Fruit fly (Drosophila melanogaster): ENCODE measurements around the gene obst-H.
A peak's percentile ranks its signal among the peaks of the same experiment; 100 is the strongest.

obst-H gene

dm6 chr3L:15508233-15508632, 20.8 kb downstream of the obst-H start, which contains the start of gene CG7841 (continued):
- TF ChIP-seq aop (GFP tag; IDR thresholded peaks at IDR 0.05): peak; percentile 87
- peak; percentile 97 for TF ChIP-seq kah (GFP tag; optimal IDR thresholded peaks at IDR 0.05)
- TF ChIP-seq Bgb (GFP tag; IDR thresholded peaks at IDR 0.05; ENCODE audit: partially characterized antibody): no peak
- TF ChIP-seq HLH54F (GFP tag; optimal IDR thresholded peaks at IDR 0.05): peak; percentile 97
- TF ChIP-seq lmd (GFP tag; IDR thresholded peaks at IDR 0.05): peak; percentile 95
- peak; percentile 96 for TF ChIP-seq CG14050 (GFP tag; IDR thresholded peaks at IDR 0.05)
- peak; percentile 91; the same call in 1 of the 2 replicates for TF ChIP-seq CG14441 (GFP tag; IDR thresholded peaks at IDR 0.05)
- peak; percentile 95 for TF ChIP-seq CG7372 (GFP tag; IDR thresholded peaks at IDR 0.05)
- no peak; the same call in 1 of the 2 replicates for TF ChIP-seq CG32772 (GFP tag; IDR thresholded peaks at IDR 0.05)
- peak; percentile 44 to 83 for TF ChIP-seq insv (GFP tag; optimal IDR thresholded peaks at IDR 0.05)
- TF ChIP-seq Dp (GFP tag; optimal IDR thresholded peaks at IDR 0.05): peak; percentile 87
- peak; percentile 98 for TF ChIP-seq Hsf (GFP tag; optimal IDR thresholded peaks at IDR 0.05)
- TF ChIP-seq fu2 (GFP tag; optimal IDR thresholded peaks at IDR 0.05): peak; percentile 94
- no peak for TF ChIP-seq dimm (GFP tag; IDR thresholded peaks at IDR 0.05)
- TF ChIP-seq CG15011 (GFP tag; optimal IDR thresholded peaks at IDR 0.05): peak; percentile 97
- peak; percentile 97 for TF ChIP-seq CG11504 (tag; optimal IDR thresholded peaks at IDR 0.05)
- peak; percentile 96 for TF ChIP-seq bab2 (GFP tag; optimal IDR thresholded peaks at IDR 0.05)
- TF ChIP-seq Max (GFP tag; optimal IDR thresholded peaks at IDR 0.05): peak; percentile 98
- peak; percentile 80 for TF ChIP-seq CG3995 (GFP tag; optimal IDR thresholded peaks at IDR 0.05)
- TF ChIP-seq YL-1 (GFP tag; optimal IDR thresholded peaks at IDR 0.05): peak; percentile 95
- peak; percentile 97 for TF ChIP-seq repo (GFP tag; optimal IDR thresholded peaks at IDR 0.05)
- peak; percentile 48 for TF ChIP-seq CG15479 (GFP tag; optimal IDR thresholded peaks at IDR 0.05)
- peak; percentile 94 for TF ChIP-seq maf-S (GFP tag; optimal IDR thresholded peaks at IDR 0.05)
- peak; percentile 98 for TF ChIP-seq nom (GFP tag; optimal IDR thresholded peaks at IDR 0.05)
- TF ChIP-seq ewg (GFP tag; optimal IDR thresholded peaks at IDR 0.05): peak; percentile 92
- peak; percentile 94; the same call in 2 of the 3 replicates for TF ChIP-seq Optix (GFP tag; IDR thresholded peaks at IDR 0.05)
- TF ChIP-seq CG2712 (tag; optimal IDR thresholded peaks at IDR 0.05): peak; percentile 99
- peak; percentile 93 for TF ChIP-seq kay (GFP tag; optimal IDR thresholded peaks at IDR 0.05)
- TF ChIP-seq Ptx1 (GFP tag; IDR thresholded peaks at IDR 0.05): peak; percentile 93
- peak; percentile 88 for TF ChIP-seq wor (GFP tag; IDR thresholded peaks at IDR 0.05)
- TF ChIP-seq E2f1 (GFP tag; IDR thresholded peaks at IDR 0.05): peak; percentile 93
- TF ChIP-seq org-1 (GFP tag; optimal IDR thresholded peaks at IDR 0.05): peak; percentile 97
- peak; percentile 99 for TF ChIP-seq Fer1 (GFP tag; optimal IDR thresholded peaks at IDR 0.05)
- TF ChIP-seq bsh (GFP tag; optimal IDR thresholded peaks at IDR 0.05): peak; percentile 96 to 99
- TF ChIP-seq CG12769 (tag; optimal IDR thresholded peaks at IDR 0.05): peak; percentile 98
- TF ChIP-seq ranshi (GFP tag; IDR thresholded peaks at IDR 0.05): peak; percentile 96; the same call in 1 of the 2 replicates
- peak; percentile 96 for TF ChIP-seq CHES-1-like (GFP tag; optimal IDR thresholded peaks at IDR 0.05)
- TF ChIP-seq peb (GFP tag; IDR thresholded peaks at IDR 0.05): peak; percentile 79

- 0 out of 2 replicates have a peak, but pooled peaks have one; percentile 21 for TF ChIP-seq chm (GFP tag; IDR thresholded peaks at IDR 0.05)
- TF ChIP-seq Blimp-1 (GFP tag; optimal IDR thresholded peaks at IDR 0.05): no peak
- TF ChIP-seq CG2199 (GFP tag; IDR thresholded peaks at IDR 0.05): 0 out of 3 replicates have a peak, but pooled peaks have one; percentile 35
- TF ChIP-seq CG17802 (tag; optimal IDR thresholded peaks at IDR 0.05): peak; percentile 90
- TF ChIP-seq bab2 (GFP tag; optimal IDR thresholded peaks at IDR 0.05): no peak
- peak; percentile 62 for TF ChIP-seq sens (GFP tag)
- TF ChIP-seq chinmo (GFP tag; IDR thresholded peaks at IDR 0.05; ENCODE audit: partially characterized antibody): 0 out of 4 replicates have a peak, but pooled peaks have one; percentile 29
- no peak for TF ChIP-seq CG3281 (GFP tag; optimal IDR thresholded peaks at IDR 0.05)
- TF ChIP-seq ap (GFP tag; IDR thresholded peaks at IDR 0.05): no peak
- peak in 1 of 2 experiments; percentile 81 for TF ChIP-seq Hr78 (GFP tag; optimal IDR thresholded peaks at IDR 0.05)
- peak; percentile 15; the same call in 1 of the 2 replicates for TF ChIP-seq bbx (GFP tag; IDR thresholded peaks at IDR 0.05; ENCODE audit: partially characterized antibody)
- TF ChIP-seq Antp (GFP tag; optimal IDR thresholded peaks at IDR 0.05): no peak
- peak; percentile 11 for TF ChIP-seq CG3163 (GFP tag; optimal IDR thresholded peaks at IDR 0.05)
- TF ChIP-seq H15 (GFP tag; IDR thresholded peaks at IDR 0.05): no peak
Measured at dm6 chr3L:15507148-15507896, 21.7 kb downstream of the obst-H start.

Data from whole organism, embryonic.